Fruit fly (Drosophila melanogaster): ENCODE measurements around the gene CG8028.
A peak's percentile ranks its signal among the peaks of the same experiment; 100 is the strongest.

The CG8028 gene

DNA sequence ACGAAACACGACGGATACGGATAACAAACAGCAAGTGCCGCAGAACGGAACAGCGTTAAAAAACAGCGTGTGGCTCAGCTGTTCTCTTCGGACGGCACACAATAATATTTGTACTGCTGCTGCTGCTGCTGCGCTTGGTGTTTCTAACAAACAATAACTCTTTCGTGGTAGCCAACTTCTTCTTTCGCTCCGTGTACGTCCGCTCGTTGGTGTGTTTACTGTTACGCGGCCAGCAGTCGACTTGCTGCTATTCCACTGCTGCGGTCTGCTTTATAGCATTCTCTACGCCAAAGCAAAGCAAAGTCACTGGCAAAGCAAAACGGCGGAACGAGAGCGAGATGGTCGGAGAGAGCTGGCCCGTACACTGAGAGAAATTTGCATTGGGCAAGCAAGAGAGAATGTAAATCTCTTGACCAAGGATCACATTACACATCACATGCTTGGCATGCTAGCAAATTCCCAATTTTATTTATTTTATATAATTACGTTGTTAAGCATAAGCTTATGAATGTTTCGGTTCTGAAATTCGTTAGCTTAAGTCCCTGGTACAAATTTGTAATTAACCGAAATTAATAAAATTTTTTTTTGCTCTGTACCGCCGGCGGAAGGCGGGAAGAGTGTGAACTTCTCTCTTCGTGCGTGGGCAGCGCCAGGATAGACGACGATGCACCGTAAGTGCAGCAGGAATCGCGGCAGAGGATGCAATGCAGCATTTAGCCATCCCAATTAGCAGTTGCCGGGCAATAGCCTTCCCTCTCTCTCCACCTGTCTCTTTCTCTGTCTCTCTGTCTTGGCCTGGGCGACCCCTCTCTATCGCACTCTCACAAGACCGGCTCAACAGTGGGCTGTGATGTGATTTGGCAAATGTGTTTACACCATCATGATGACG is 41.9 kb upstream of the CG8028 start, which contains the start of gene out (continued):
- peak; percentile 86 for TF ChIP-seq Jarid2 (GFP tag; optimal IDR thresholded peaks at IDR 0.05)
- peak; percentile 92 for TF ChIP-seq H15 (GFP tag; IDR thresholded peaks at IDR 0.05)
- TF ChIP-seq CG9876 (GFP tag; optimal IDR thresholded peaks at IDR 0.05): peak; percentile 51
- TF ChIP-seq CG6791 (GFP tag; IDR thresholded peaks at IDR 0.05; ENCODE audit: partially characterized antibody): 0 out of 3 replicates have a peak, but pooled peaks have one; percentile 48
- TF ChIP-seq E2f2 (GFP tag; IDR thresholded peaks at IDR 0.05): peak; percentile 78
- peak; percentile 95 for TF ChIP-seq slbo (GFP tag; IDR thresholded peaks at IDR 0.05)
- TF ChIP-seq gcm (GFP tag; optimal IDR thresholded peaks at IDR 0.05): peak; percentile 91
- TF ChIP-seq CG17829 (tag; optimal IDR thresholded peaks at IDR 0.05): peak; percentile 96
- peak; percentile 91 for TF ChIP-seq CG11456 (GFP tag; IDR thresholded peaks at IDR 0.05)
- peak; percentile 93 for TF ChIP-seq CG32772 (GFP tag; IDR thresholded peaks at IDR 0.05)
- TF ChIP-seq Chrac-16 (GFP tag; optimal IDR thresholded peaks at IDR 0.05): peak; percentile 94
- TF ChIP-seq ash1 (GFP tag; optimal IDR thresholded peaks at IDR 0.05): no peak
- TF ChIP-seq Xbp1 (GFP tag; optimal IDR thresholded peaks at IDR 0.05): peak; percentile 95
- peak; percentile 93 for TF ChIP-seq CG11093 (GFP tag; IDR thresholded peaks at IDR 0.05)
- TF ChIP-seq Hand (GFP tag; optimal IDR thresholded peaks at IDR 0.05): peak; percentile 89
- TF ChIP-seq z (GFP tag; IDR thresholded peaks at IDR 0.05): no peak
- peak; percentile 88 for TF ChIP-seq HmgZ (tag; optimal IDR thresholded peaks at IDR 0.05)
- no peak for TF ChIP-seq hb (GFP tag; IDR thresholded peaks at IDR 0.05; ENCODE audit: partially characterized antibody)
- peak; percentile 90 for TF ChIP-seq CG17385 (GFP tag; optimal IDR thresholded peaks at IDR 0.05)
- peak; percentile 92 for TF ChIP-seq CG18476 (GFP tag; optimal IDR thresholded peaks at IDR 0.05)
- TF ChIP-seq Mrtf (GFP tag; IDR thresholded peaks at IDR 0.05): peak; percentile 92
- TF ChIP-seq Atf-2 (GFP tag; optimal IDR thresholded peaks at IDR 0.05): peak; percentile 80
- TF ChIP-seq CG7357 (GFP tag; IDR thresholded peaks at IDR 0.05): peak; percentile 90
- TF ChIP-seq pum (GFP tag; optimal IDR thresholded peaks at IDR 0.05): peak; percentile 83
- peak; percentile 92 for TF ChIP-seq CG10147 (GFP tag; optimal IDR thresholded peaks at IDR 0.05)
- TF ChIP-seq B-H1 (GFP tag; IDR thresholded peaks at IDR 0.05): peak; percentile 91
- TF ChIP-seq Antp (GFP tag; optimal IDR thresholded peaks at IDR 0.05): peak; percentile 76
- TF ChIP-seq h (optimal IDR thresholded peaks at IDR 0.05): no peak
- peak; percentile 69 for TF ChIP-seq exex (tag; optimal IDR thresholded peaks at IDR 0.05)
- peak; percentile 75 for TF ChIP-seq gcm2 (GFP tag; optimal IDR thresholded peaks at IDR 0.05)
- peak; percentile 46; the same call in 1 of the 2 replicates for TF ChIP-seq Doc2 (GFP tag; IDR thresholded peaks at IDR 0.05)
- peak in 1 of 2 experiments; percentile 62 for TF ChIP-seq crp (GFP tag; optimal IDR thresholded peaks at IDR 0.05)
- TF ChIP-seq CG34422 (GFP tag; IDR thresholded peaks at IDR 0.05): peak; percentile 95
- no peak for TF ChIP-seq tna (GFP tag; IDR thresholded peaks at IDR 0.05; ENCODE audit: partially characterized antibody)
- no peak for TF ChIP-seq CG16813 (GFP tag; IDR thresholded peaks at IDR 0.05; ENCODE audit: partially characterized antibody)

- TF ChIP-seq twi (tag; optimal IDR thresholded peaks at IDR 0.05): peak; percentile 91
- no peak for TF ChIP-seq CG6683 (GFP tag; optimal IDR thresholded peaks at IDR 0.05)
Observed at dm6 chrX:19318924-19319323, 38.8 kb upstream of the CG8028 start.
